Fruit fly (Drosophila melanogaster) whole organism: ENCODE data around the gene klar.

Experiments
- CG8478 ChIP-seq: fragments of >200 bp; optimal IDR thresholded peaks from 2 replicates; lab custom pipeline; 2018; ENCODE audit warnings: inconsistent platforms
- Dll ChIP-seq: fragments of >200 bp; optimal IDR thresholded peaks from 2 replicates; lab custom pipeline; 2017
- EcR ChIP-seq, 2 experiments: fragments of >200 bp; optimal IDR thresholded peaks; 2 replicates each; lab custom pipeline; 2017; ENCODE audit warnings: missing biosample characterization in 2 of 2, missing genetic modification characterization in 2 of 2, missing genetic modification reagents in 2 of 2
- pan ChIP-seq: fragments of >200 bp; optimal IDR thresholded peaks from 2 replicates; lab custom pipeline; 2017
- psq ChIP-seq: fragments of >200 bp; optimal IDR thresholded peaks from 2 replicates; lab custom pipeline; 2017
- usp ChIP-seq: fragments of >200 bp; optimal IDR thresholded peaks from 2 replicates; lab custom pipeline; 2017; ENCODE audit warnings: missing biosample characterization, missing genetic modification characterization, mixed read lengths

Gene klar

dm6 chr3L:563002-563627, 22.7 kb upstream of the klar start:
- no peak for TF ChIP-seq CG8478 (lab: Kevin White, UChicago)
- no peak for TF ChIP-seq Dll (lab: Kevin White, UChicago)
- TF ChIP-seq psq (lab: Kevin White, UChicago), result no peak
- no peak for TF ChIP-seq usp (GFP tag; lab: Kevin White, UChicago)
- no peak for TF ChIP-seq EcR (GFP tag; optimal IDR thresholded peaks at IDR 0.05; lab: Kevin White, UChicago)
- no peak for TF ChIP-seq pan (lab: Kevin White, UChicago)

dm6 chr3L:561772-562454, 21.5 kb upstream of the klar start:
- peak in 1 of 2 experiments; percentile 79 for TF ChIP-seq EcR (GFP tag; optimal IDR thresholded peaks at IDR 0.05; lab: Kevin White, UChicago)
- no peak for TF ChIP-seq pan (lab: Kevin White, UChicago)
- no peak for TF ChIP-seq CG8478 (lab: Kevin White, UChicago)
- TF ChIP-seq Dll (lab: Kevin White, UChicago), result no peak
- TF ChIP-seq usp (GFP tag; lab: Kevin White, UChicago), result no peak
- no peak for TF ChIP-seq psq (lab: Kevin White, UChicago)

dm6 chr3L:561117-561516, 20.7 kb upstream of the klar start:
- TF ChIP-seq EcR (GFP tag; optimal IDR thresholded peaks at IDR 0.05; lab: Kevin White, UChicago) (peak in 1 of 2 experiments; percentile 45), CG8478 (lab: Kevin White, UChicago) (no peak)

- TF ChIP-seq pan (lab: Kevin White, UChicago), result no peak
- no peak for TF ChIP-seq CG8478 (lab: Kevin White, UChicago)
- peak; percentile 34 to 55 for TF ChIP-seq EcR (GFP tag; optimal IDR thresholded peaks at IDR 0.05; lab: Kevin White, UChicago)
- no peak for TF ChIP-seq Dll (lab: Kevin White, UChicago)
Measured at dm6 chr3L:559390-560034, 19.1 kb upstream of the klar start.

dm6 chr3L:557294-557693, 16.9 kb upstream of the klar start:
- no peak for TF ChIP-seq usp (GFP tag; lab: Kevin White, UChicago)
- TF ChIP-seq CG8478 (lab: Kevin White, UChicago), result no peak
- TF ChIP-seq EcR (GFP tag; optimal IDR thresholded peaks at IDR 0.05; lab: Kevin White, UChicago), result no peak
- TF ChIP-seq Dll (lab: Kevin White, UChicago), result no peak
- TF ChIP-seq pan (lab: Kevin White, UChicago), result no peak

DNA sequence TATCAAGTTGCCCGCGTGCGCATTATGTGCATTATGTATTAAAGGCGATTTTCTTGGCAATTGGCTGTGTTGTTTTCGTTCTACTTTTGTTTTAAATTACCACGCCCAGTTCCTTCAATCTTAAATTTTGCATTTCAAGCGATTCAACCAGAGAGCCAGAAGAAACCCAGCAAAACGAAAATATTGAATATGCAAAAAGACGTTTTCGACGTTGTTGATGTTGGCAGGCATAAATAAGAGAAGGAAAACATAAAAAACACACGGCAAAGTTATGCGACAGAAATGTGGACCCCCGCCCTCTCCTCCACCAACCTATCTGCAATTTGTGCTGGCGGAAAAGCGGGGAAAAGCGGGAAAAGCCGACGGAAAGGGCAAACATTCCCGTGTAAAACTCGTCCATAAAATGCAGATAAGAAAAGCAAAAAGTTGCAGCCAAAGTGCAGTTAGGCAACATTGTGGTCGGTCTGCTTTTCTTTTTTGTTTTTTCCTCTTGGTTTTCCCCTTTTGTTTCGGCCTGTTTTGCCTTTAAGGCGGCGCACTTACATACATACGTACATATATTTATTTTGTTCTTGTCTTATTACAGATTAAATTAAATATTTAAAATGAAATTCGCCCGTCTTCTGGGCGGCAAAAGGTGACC, 15.6 kb upstream of the klar start:
- TF ChIP-seq psq (lab: Kevin White, UChicago) (no peak), pan (lab: Kevin White, UChicago) (no peak), EcR (GFP tag; optimal IDR thresholded peaks at IDR 0.05; lab: Kevin White, UChicago) (no peak), CG8478 (lab: Kevin White, UChicago) (no peak), usp (GFP tag; lab: Kevin White, UChicago) (no peak), Dll (lab: Kevin White, UChicago) (no peak)

DNA sequence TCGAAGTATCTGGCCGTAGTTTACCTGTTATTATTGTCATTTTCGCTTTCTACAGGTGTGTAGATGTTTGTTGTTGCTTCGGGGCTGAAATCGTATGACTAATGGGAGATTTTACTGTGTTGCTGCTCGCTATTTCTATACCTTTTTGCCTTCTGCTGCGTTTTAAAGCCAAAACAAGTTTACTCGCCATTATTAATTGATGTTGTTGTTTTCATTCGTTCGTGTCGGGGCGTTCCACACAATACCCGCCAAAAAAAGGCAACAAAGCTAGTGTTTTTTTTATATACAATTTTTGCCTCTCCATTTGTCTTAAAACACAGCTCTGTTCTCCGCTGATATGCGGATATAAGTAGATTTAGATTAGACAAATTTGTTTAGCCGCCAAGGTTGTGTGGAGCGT, 14.9 kb upstream of the klar start:
- TF ChIP-seq psq (lab: Kevin White, UChicago), result no peak
- no peak for TF ChIP-seq CG8478 (lab: Kevin White, UChicago)
- TF ChIP-seq usp (GFP tag; lab: Kevin White, UChicago), result no peak
- no peak for TF ChIP-seq pan (lab: Kevin White, UChicago)
- no peak for TF ChIP-seq Dll (lab: Kevin White, UChicago)
- no peak for TF ChIP-seq EcR (GFP tag; optimal IDR thresholded peaks at IDR 0.05; lab: Kevin White, UChicago)

- TF ChIP-seq usp (GFP tag; lab: Kevin White, UChicago) (no peak), CG8478 (lab: Kevin White, UChicago) (no peak), psq (lab: Kevin White, UChicago) (no peak), Dll (lab: Kevin White, UChicago) (no peak)
Measured at dm6 chr3L:554577-554976, 14.2 kb upstream of the klar start.

DNA sequence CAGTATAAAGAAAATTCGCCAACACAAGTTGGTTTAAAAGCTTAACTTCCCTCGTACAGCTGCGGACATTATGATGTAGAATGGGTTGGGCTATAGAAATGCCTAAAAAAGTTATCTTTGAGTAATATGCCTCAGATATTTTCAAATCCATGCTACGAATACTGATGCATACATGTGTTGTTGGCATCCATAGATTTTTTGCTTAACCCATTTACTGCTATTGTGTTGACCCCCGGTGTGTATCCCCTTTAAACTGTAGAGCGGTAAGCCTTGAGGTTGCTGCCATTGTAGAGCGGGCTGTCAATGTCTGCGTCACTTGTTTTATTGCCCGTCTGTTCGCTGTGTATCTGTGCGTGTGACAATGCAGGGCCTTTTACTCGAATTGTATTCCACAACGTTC, 12.5 kb upstream of the klar start:
- TF ChIP-seq usp (GFP tag; lab: Kevin White, UChicago) (no peak), CG8478 (lab: Kevin White, UChicago) (no peak), pan (lab: Kevin White, UChicago) (no peak), Dll (lab: Kevin White, UChicago) (no peak), psq (lab: Kevin White, UChicago) (no peak), EcR (GFP tag; optimal IDR thresholded peaks at IDR 0.05; lab: Kevin White, UChicago) (no peak)

- TF ChIP-seq pan (lab: Kevin White, UChicago), result peak; percentile 91
- no peak for TF ChIP-seq usp (GFP tag; lab: Kevin White, UChicago)
Measured at dm6 chr3L:552446-552845, 12.0 kb upstream of the klar start.

dm6 chr3L:551844-552243, 11.4 kb upstream of the klar start:
- no peak for TF ChIP-seq EcR (GFP tag; optimal IDR thresholded peaks at IDR 0.05; lab: Kevin White, UChicago)
- TF ChIP-seq pan (lab: Kevin White, UChicago), result no peak
- TF ChIP-seq CG8478 (lab: Kevin White, UChicago), result no peak
